Worm (Caenorhabditis elegans) whole organism, late embryonic: ENCODE measurements around the gene srx-82.
A peak's percentile ranks its signal among the peaks of the same experiment; 100 is the strongest.

Experiments used
- C38D4.7 ChIP-seq: fragments of 200-800 bp; sonication (Bioruptor generic); optimal IDR thresholded peaks from 2 replicates; lab custom pipeline; 2018; ENCODE audit warnings: mild to moderate bottlenecking, missing genetic modification characterization, moderate library complexity, missing compliant biosample characterization
- T23F11.4 ChIP-seq: fragments of 200-800 bp; sonication (Bioruptor generic); optimal IDR thresholded peaks from 2 replicates; lab custom pipeline; 2018; ENCODE audit warnings: mild to moderate bottlenecking, missing genetic modification characterization, missing compliant biosample characterization
- Y22D7AL.16 ChIP-seq: sonication (generic microtip); optimal IDR thresholded peaks from 2 replicates; lab custom pipeline; 2016; ENCODE audit warnings: missing genetic modification characterization, missing compliant biosample characterization
- ama-1 ChIP-seq: fragments of 150-350 bp; optimal IDR thresholded peaks from 2 replicates; lab custom pipeline; 2014
- ceh-19 ChIP-seq: fragments of 200-800 bp; sonication (Bioruptor generic); optimal IDR thresholded peaks from 2 replicates; lab custom pipeline; 2018; ENCODE audit warnings: mild to moderate bottlenecking, missing genetic modification characterization, missing compliant biosample characterization
- ceh-30 ChIP-seq: fragments of 150-350 bp; optimal IDR thresholded peaks from 2 replicates; lab custom pipeline; 2014; ENCODE audit warnings: missing biosample characterization, missing genetic modification characterization
- ceh-31 ChIP-seq: sonication (generic microtip); optimal IDR thresholded peaks from 2 replicates; lab custom pipeline; 2016; ENCODE audit warnings: missing genetic modification characterization, missing compliant biosample characterization
- ceh-45 ChIP-seq: fragments of 200-800 bp; sonication (Bioruptor generic); IDR thresholded peaks from 2 replicates; pipeline ENCODE4 v1.3.6; 2022; ENCODE audit warnings: missing genetic modification reagents, missing genetic modification characterization, missing compliant biosample characterization
- ceh-9 ChIP-seq: sonication (generic microtip); optimal IDR thresholded peaks from 2 replicates; lab custom pipeline; 2016; ENCODE audit warnings: mild to moderate bottlenecking, missing genetic modification characterization, inconsistent platforms, missing compliant biosample characterization
- che-1 ChIP-seq: sonication (generic microtip); optimal IDR thresholded peaks from 2 replicates; lab custom pipeline; 2016; ENCODE audit warnings: mild to moderate bottlenecking, missing genetic modification characterization, missing compliant biosample characterization
- dve-1 ChIP-seq: sonication (generic microtip); optimal IDR thresholded peaks from 2 replicates; lab custom pipeline; 2017; ENCODE audit warnings: antibody characterized with exemption, mild to moderate bottlenecking, missing genetic modification characterization, missing compliant biosample characterization
- elt-2 ChIP-seq: sonication (generic microtip); optimal IDR thresholded peaks from 2 replicates; lab custom pipeline; 2016; ENCODE audit warnings: missing genetic modification reagents, missing genetic modification characterization, missing compliant biosample characterization
- elt-4 ChIP-seq: sonication (generic microtip); optimal IDR thresholded peaks from 2 replicates; lab custom pipeline; 2016; ENCODE audit warnings: missing genetic modification characterization, missing compliant biosample characterization
- ets-4 ChIP-seq: sonication (generic microtip); optimal IDR thresholded peaks from 2 replicates; lab custom pipeline; 2016; ENCODE audit warnings: missing genetic modification characterization, missing compliant biosample characterization
- fkh-10 ChIP-seq: fragments of 150-350 bp; optimal IDR thresholded peaks from 2 replicates; lab custom pipeline; 2014; ENCODE audit warnings: missing biosample characterization, missing genetic modification reagents, missing genetic modification characterization
- hlh-15 ChIP-seq: sonication (generic microtip); optimal IDR thresholded peaks from 2 replicates; lab custom pipeline; 2016; ENCODE audit warnings: missing genetic modification characterization, missing compliant biosample characterization
- hlh-30 ChIP-seq: sonication (generic microtip); optimal IDR thresholded peaks from 2 replicates; lab custom pipeline; 2017; ENCODE audit warnings: antibody characterized with exemption, missing genetic modification characterization, missing compliant biosample characterization; ENCODE audit not compliant: insufficient read depth
- lim-6 ChIP-seq: sonication (generic microtip); optimal IDR thresholded peaks from 2 replicates; lab custom pipeline; 2016; ENCODE audit warnings: missing genetic modification characterization, missing compliant biosample characterization
- lin-11 ChIP-seq: fragments of 200-800 bp; sonication (Bioruptor generic); optimal IDR thresholded peaks from 2 replicates; lab custom pipeline; 2018; ENCODE audit warnings: mild to moderate bottlenecking, missing genetic modification characterization, missing compliant biosample characterization
- madf-2 ChIP-seq: sonication (generic microtip); optimal IDR thresholded peaks from 2 replicates; lab custom pipeline; 2017; ENCODE audit warnings: missing genetic modification characterization, missing compliant biosample characterization
- mec-3 ChIP-seq: sonication (generic microtip); optimal IDR thresholded peaks from 2 replicates; lab custom pipeline; 2016; ENCODE audit warnings: borderline replicate concordance, missing genetic modification characterization, missing compliant biosample characterization
- nhr-11 ChIP-seq: fragments of 150-350 bp; optimal IDR thresholded peaks from 2 replicates; lab custom pipeline; 2014; ENCODE audit warnings: missing biosample characterization, missing genetic modification characterization
- nhr-232 ChIP-seq: sonication (generic microtip); optimal IDR thresholded peaks from 2 replicates; lab custom pipeline; 2016; ENCODE audit warnings: missing genetic modification characterization, missing compliant biosample characterization
- npax-4 ChIP-seq: sonication (generic microtip); optimal IDR thresholded peaks from 2 replicates; lab custom pipeline; 2016; ENCODE audit warnings: missing genetic modification characterization, missing compliant biosample characterization
- odd-2 ChIP-seq: sonication (generic microtip); optimal IDR thresholded peaks from 2 replicates; lab custom pipeline; 2017; ENCODE audit warnings: antibody characterized with exemption, mild to moderate bottlenecking, missing genetic modification characterization, missing compliant biosample characterization
- pag-3 ChIP-seq: sonication (generic microtip); optimal IDR thresholded peaks from 2 replicates; lab custom pipeline; 2016; ENCODE audit warnings: missing compliant biosample characterization, missing genetic modification characterization, borderline replicate concordance
- pat-9 ChIP-seq: fragments of 200-800 bp; sonication (Bioruptor generic); optimal IDR thresholded peaks from 2 replicates; lab custom pipeline; 2018; ENCODE audit warnings: mild to moderate bottlenecking, missing genetic modification characterization, moderate library complexity, missing compliant biosample characterization
- pqm-1 ChIP-seq: sonication (generic microtip); optimal IDR thresholded peaks from 2 replicates; lab custom pipeline; 2016; ENCODE audit warnings: missing genetic modification characterization, missing compliant biosample characterization
- ref-2 ChIP-seq: sonication (generic microtip); optimal IDR thresholded peaks from 2 replicates; lab custom pipeline; 2016; ENCODE audit warnings: missing genetic modification characterization, missing compliant biosample characterization
- sdc-2 ChIP-seq: sonication (generic microtip); optimal IDR thresholded peaks from 2 replicates; lab custom pipeline; 2016; ENCODE audit warnings: missing genotype, missing genetic modification characterization, missing compliant biosample characterization
- syd-9 ChIP-seq: sonication (generic microtip); optimal IDR thresholded peaks from 2 replicates; lab custom pipeline; 2016; ENCODE audit warnings: mild to moderate bottlenecking, missing genetic modification characterization, moderate library complexity, missing compliant biosample characterization
- tbx-7 ChIP-seq: sonication (generic microtip); optimal IDR thresholded peaks from 2 replicates; lab custom pipeline; 2016; ENCODE audit warnings: missing genotype, missing genetic modification characterization, missing compliant biosample characterization
- unc-55 ChIP-seq: sonication (generic microtip); optimal IDR thresholded peaks from 2 replicates; lab custom pipeline; 2017; ENCODE audit warnings: missing biosample characterization, missing genetic modification reagents, missing genetic modification characterization
- unc-86 ChIP-seq: sonication (generic microtip); optimal IDR thresholded peaks from 2 replicates; lab custom pipeline; 2016; ENCODE audit warnings: missing genetic modification characterization, missing compliant biosample characterization
- ztf-16 ChIP-seq: sonication (generic microtip); optimal IDR thresholded peaks from 2 replicates; lab custom pipeline; 2017; ENCODE audit warnings: missing genetic modification characterization, missing compliant biosample characterization

The srx-82 gene

ce11 chrV:11562643-11563042 lies 26.9 kb upstream of the srx-82 start, which contains the start of gene srx-86:
Gene srx-86, plus strand, starts transcription at chrV:11562943.
- TF ChIP-seq ref-2 = no peak
- TF ChIP-seq unc-55 = no peak
- TF ChIP-seq nhr-11 (tag; lab: Kevin White, UChicago) = no peak

DNA sequence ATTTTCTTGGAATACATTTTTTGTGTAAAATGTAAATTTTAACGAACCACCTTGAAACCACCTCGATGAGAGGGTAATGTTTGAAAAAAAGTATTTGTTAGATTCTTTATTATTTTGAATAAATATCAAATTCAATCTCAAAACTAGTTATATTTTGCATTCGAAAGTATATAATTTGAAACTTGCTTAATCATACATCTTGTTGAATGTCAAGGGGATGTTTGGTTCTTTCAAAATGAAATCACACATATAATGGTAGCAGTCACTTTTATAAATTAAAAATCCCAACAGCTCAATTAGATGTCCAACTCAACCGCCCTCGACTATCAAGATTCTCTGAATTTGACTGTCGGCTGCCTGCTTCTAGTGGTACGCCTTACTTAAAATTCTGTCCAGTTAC lies 25.0 kb upstream of the srx-82 start, which contains the start of gene srx-87:
TSS of gene srx-87 (plus strand) at position 301 of the 400 bp plus-strand sequence.
- TF ChIP-seq madf-2 (tag; lab: Kevin White, UChicago) = no peak
- TF ChIP-seq ceh-31 (tag; lab: Kevin White, UChicago) = no peak
- no peak for TF ChIP-seq unc-86
- TF ChIP-seq T23F11.4 (GFP tag; lab: Kevin White, UChicago) = no peak
- TF ChIP-seq pqm-1 = no peak
- no peak for TF ChIP-seq lin-11 (tag; lab: Kevin White, UChicago)
- TF ChIP-seq odd-2 (tag; lab: Kevin White, UChicago) = no peak
- TF ChIP-seq lim-6 (tag; lab: Kevin White, UChicago) = no peak
- TF ChIP-seq pat-9 (tag; lab: Kevin White, UChicago) = no peak
- TF ChIP-seq ztf-16 (tag; lab: Kevin White, UChicago) = no peak
- no peak for TF ChIP-seq hlh-15
- TF ChIP-seq sdc-2 (tag; lab: Kevin White, UChicago) = no peak
- TF ChIP-seq nhr-232 (tag; lab: Kevin White, UChicago) = no peak
- no peak for TF ChIP-seq Y22D7AL.16 (tag; lab: Kevin White, UChicago)

- no peak for TF ChIP-seq ceh-9 (tag; lab: Kevin White, UChicago)
- no peak for TF ChIP-seq che-1 (tag; lab: Kevin White, UChicago)
- no peak for TF ChIP-seq ets-4 (tag; lab: Kevin White, UChicago)
- no peak for TF ChIP-seq ceh-45 (GFP tag; lab: Robert Waterston, UW)
- TF ChIP-seq hlh-30 (tag; lab: Kevin White, UChicago) = no peak
- no peak for TF ChIP-seq tbx-7
- no peak for TF ChIP-seq ceh-31 (tag; lab: Kevin White, UChicago)
- no peak for TF ChIP-seq Y22D7AL.16 (tag; lab: Kevin White, UChicago)
- TF ChIP-seq pag-3 (tag; lab: Kevin White, UChicago) = no peak
- TF ChIP-seq npax-4 (tag; lab: Kevin White, UChicago) = no peak
These were observed 19.3 kb upstream of the srx-82 start, which contains the start of the genes nhr-101 and pms-2 for ce11 chrV:11570169-11570651. Gene nhr-101, plus strand, starts transcription at chrV:11570476. Gene pms-2, minus strand, starts transcription at chrV:11570601.

DNA sequence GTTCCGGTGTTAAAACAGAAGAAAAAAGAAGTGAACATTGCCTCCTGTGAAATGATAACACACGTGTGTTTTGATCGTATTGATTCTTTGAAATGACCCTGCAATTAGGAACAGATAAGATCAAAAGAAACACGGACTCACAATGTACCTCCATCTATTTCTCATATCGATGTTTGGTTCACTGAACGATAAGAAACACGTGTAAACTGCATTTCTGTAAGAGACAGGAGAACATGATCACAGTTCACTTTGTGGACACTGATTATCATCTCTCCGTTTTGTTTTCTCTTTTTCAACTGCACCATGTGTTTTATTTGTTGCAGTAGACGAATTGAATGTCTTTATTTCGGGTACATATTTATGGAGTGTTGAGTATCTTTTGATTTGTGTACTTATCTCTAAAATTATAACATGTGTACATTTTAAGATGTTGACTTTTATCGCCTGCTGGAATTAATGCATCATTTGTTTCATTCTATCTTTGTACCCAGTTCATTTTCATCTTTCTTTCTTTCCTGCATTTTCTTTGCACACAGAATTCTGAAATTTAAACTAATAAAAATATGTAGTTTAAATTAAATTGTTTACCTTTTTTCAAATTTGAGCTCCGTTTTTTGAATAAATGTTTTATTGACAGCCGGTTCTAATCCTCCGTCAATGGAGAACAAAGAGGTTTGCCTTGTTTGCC lies 16.6 kb upstream of the srx-82 start, which contains the start of the genes H12C20.7 and nhr-68:
TSS of gene H12C20.7 (minus strand) at position 188 of the 688 bp plus-strand sequence.
TSS of gene nhr-68 (plus strand) at position 638 of the 688 bp plus-strand sequence.
- TF ChIP-seq dve-1 (peak; percentile 64), syd-9 (tag; lab: Kevin White, UChicago) (no peak), elt-2 (peak; percentile 96), pag-3 (tag; lab: Kevin White, UChicago) (no peak), unc-86 (no peak)

ce11 chrV:11574563-11574962 lies 15.0 kb upstream of the srx-82 start:
- TF ChIP-seq ceh-30 (tag; lab: Kevin White, UChicago) = no peak

- TF ChIP-seq hlh-15 = no peak
- TF ChIP-seq ceh-45 (GFP tag; lab: Robert Waterston, UW) = no peak
- no peak for TF ChIP-seq tbx-7
- TF ChIP-seq ets-4 (tag; lab: Kevin White, UChicago) = no peak
- TF ChIP-seq hlh-30 (tag; lab: Kevin White, UChicago) = no peak
- TF ChIP-seq fkh-10 (GFP tag; lab: Kevin White, UChicago) = no peak
- TF ChIP-seq mec-3 (tag; lab: Kevin White, UChicago) = no peak
- TF ChIP-seq elt-4 (tag; lab: Kevin White, UChicago) = no peak
- TF ChIP-seq ama-1 = no peak
- no peak for TF ChIP-seq C38D4.7
- no peak for TF ChIP-seq ceh-9 (tag; lab: Kevin White, UChicago)
- TF ChIP-seq ceh-19 (GFP tag; lab: Kevin White, UChicago) = no peak
These were observed 8.7 kb upstream of the srx-82 start, which contains the start of gene srx-90 for ce11 chrV:11580826-11581225. Gene srx-90, plus strand, starts transcription at chrV:11581126.
